Fruit fly (Drosophila melanogaster) whole organism, embryonic: Measurements from ENCODE around the gene fln.

ENCODE experiments used
- Abd-B ChIP-seq: fragments of 200-800 bp; sonication (Bioruptor generic); optimal IDR thresholded peaks from 2 replicates; lab custom pipeline; 2018; ENCODE audit warnings: missing biosample characterization, mild to moderate bottlenecking, missing genetic modification characterization, moderate library complexity
- BtbVII ChIP-seq: fragments of 200-800 bp; sonication (Bioruptor generic); optimal IDR thresholded peaks from 3 replicates; lab custom pipeline; 2017; ENCODE audit warnings: missing biosample characterization, mild to moderate bottlenecking, missing genetic modification characterization
- CG11723 ChIP-seq: fragments of 200-800 bp; sonication (Bioruptor generic); optimal IDR thresholded peaks from 2 replicates; lab custom pipeline; 2017; ENCODE audit warnings: missing biosample characterization, mild to moderate bottlenecking, missing genetic modification characterization
- CG12391 ChIP-seq: fragments of 200-800 bp; sonication (Bioruptor generic); optimal IDR thresholded peaks from 3 replicates; lab custom pipeline; 2018; ENCODE audit warnings: missing biosample characterization, mild to moderate bottlenecking, missing genetic modification characterization, moderate library complexity
- CG14965 ChIP-seq: fragments of 200-800 bp; sonication (Bioruptor generic); optimal IDR thresholded peaks from 2 replicates; lab custom pipeline; 2016; ENCODE audit warnings: missing biosample characterization, missing genetic modification characterization, borderline replicate concordance
- CG17186 ChIP-seq: fragments of 200-800 bp; sonication (Bioruptor generic); optimal IDR thresholded peaks from 3 replicates; lab custom pipeline; 2017; ENCODE audit warnings: missing biosample characterization, missing genetic modification reagents, missing genetic modification characterization
- CG17612 ChIP-seq: fragments of 200-800 bp; sonication (Bioruptor generic); IDR thresholded peaks from 2 replicates; pipeline ENCODE4 v1.3.6; 2022; ENCODE audit warnings: missing biosample characterization, missing genetic modification characterization
- CG17912 ChIP-seq: fragments of 200-800 bp; sonication (Bioruptor generic); optimal IDR thresholded peaks from 2 replicates; lab custom pipeline; 2018; ENCODE audit warnings: missing biosample characterization, mild to moderate bottlenecking, missing genetic modification characterization
- CG18476 ChIP-seq: fragments of 200-800 bp; sonication (Bioruptor generic); optimal IDR thresholded peaks from 2 replicates; lab custom pipeline; 2016; ENCODE audit warnings: missing biosample characterization, mild to moderate bottlenecking, missing genetic modification characterization
- CG2120 ChIP-seq: fragments of 200-800 bp; sonication (Bioruptor generic); optimal IDR thresholded peaks from 3 replicates; lab custom pipeline; 2016; ENCODE audit warnings: missing biosample characterization, missing genetic modification characterization
- CG2712 ChIP-seq: fragments of 200-800 bp; optimal IDR thresholded peaks from 3 replicates; lab custom pipeline; 2019; ENCODE audit warnings: missing biosample characterization, mild to moderate bottlenecking, missing genetic modification characterization, moderate library complexity
- CG33557 ChIP-seq: fragments of 200-800 bp; sonication (Bioruptor generic); optimal IDR thresholded peaks from 2 replicates; lab custom pipeline; 2019; ENCODE audit warnings: missing biosample characterization, mild to moderate bottlenecking, missing genetic modification characterization, moderate library complexity
- CG4282 ChIP-seq: fragments of 200-800 bp; sonication (Bioruptor generic); optimal IDR thresholded peaks from 2 replicates; lab custom pipeline; 2016; ENCODE audit warnings: missing biosample characterization, missing genetic modification characterization
- CG4360 ChIP-seq: fragments of 200-800 bp; sonication (Bioruptor generic); IDR thresholded peaks from 2 replicates; pipeline ENCODE4 v1.3.6; 2022; ENCODE audit warnings: missing biosample characterization, missing genetic modification characterization
- CG4404 ChIP-seq: fragments of 200-800 bp; sonication (Bioruptor generic); IDR thresholded peaks from 2 replicates; pipeline ENCODE4 v1.3.6; 2022; ENCODE audit warnings: missing biosample characterization, missing genetic modification characterization
- CG7357 ChIP-seq: fragments of 200-800 bp; sonication (Bioruptor generic); IDR thresholded peaks from 3 replicates; pipeline ENCODE4 v1.3.6; 2022; ENCODE audit warnings: missing biosample characterization, missing genetic modification characterization
- CG7839 ChIP-seq: fragments of 200-800 bp; sonication (Bioruptor generic); optimal IDR thresholded peaks from 3 replicates; lab custom pipeline; 2018; ENCODE audit warnings: missing biosample characterization, mild to moderate bottlenecking, missing genetic modification characterization, moderate library complexity
- CG7928 ChIP-seq: fragments of 200-800 bp; sonication (Bioruptor generic); optimal IDR thresholded peaks from 2 replicates; lab custom pipeline; 2017; ENCODE audit warnings: missing biosample characterization, mild to moderate bottlenecking, missing genetic modification characterization
- CG8359 ChIP-seq: fragments of 200-800 bp; sonication (Bioruptor generic); optimal IDR thresholded peaks from 2 replicates; lab custom pipeline; 2017; ENCODE audit warnings: missing biosample characterization, mild to moderate bottlenecking, missing genetic modification characterization, borderline replicate concordance
- CG9215 ChIP-seq: fragments of 200-800 bp; sonication (Bioruptor generic); IDR thresholded peaks from 2 replicates; pipeline ENCODE4 v1.3.6; 2022; ENCODE audit warnings: missing biosample characterization, missing genetic modification characterization
- CTCF ChIP-seq: fragments of 200-800 bp; sonication (Bioruptor generic); optimal IDR thresholded peaks from 2 replicates; lab custom pipeline; 2017; ENCODE audit warnings: missing biosample characterization, mild to moderate bottlenecking, missing genetic modification characterization, moderate library complexity
- CoRest ChIP-seq: fragments of 200-800 bp; sonication (Bioruptor generic); optimal IDR thresholded peaks from 3 replicates; lab custom pipeline; 2018; ENCODE audit warnings: missing biosample characterization, mild to moderate bottlenecking, missing genetic modification characterization, moderate library complexity
- Dip2 ChIP-seq: fragments of 200-800 bp; sonication (Bioruptor generic); IDR thresholded peaks from 2 replicates; pipeline ENCODE4 v1.3.6; 2022; ENCODE audit warnings: missing biosample characterization, missing genetic modification characterization
- Dip3 ChIP-seq: fragments of 200-800 bp; sonication (Bioruptor generic); optimal IDR thresholded peaks from 3 replicates; lab custom pipeline; 2016; ENCODE audit warnings: missing biosample characterization, missing genetic modification characterization
- Hr39 ChIP-seq: fragments of >200 bp; optimal IDR thresholded peaks from 2 replicates; lab custom pipeline; 2017
- Opbp ChIP-seq: fragments of 200-800 bp; sonication (Bioruptor generic); IDR thresholded peaks from 3 replicates; pipeline ENCODE4 v1.3.6; 2022; ENCODE audit warnings: missing biosample characterization, missing genetic modification characterization; ENCODE audit not compliant: partially characterized antibody
- Sin3A ChIP-seq: fragments of >200 bp; optimal IDR thresholded peaks from 2 replicates; lab custom pipeline; 2018
- Sry-δ ChIP-seq: fragments of 200-800 bp; sonication (Bioruptor generic); optimal IDR thresholded peaks from 2 replicates; lab custom pipeline; 2016; ENCODE audit warnings: missing biosample characterization, missing genetic modification characterization
- Ssrp ChIP-seq: fragments of 200-800 bp; sonication (Bioruptor generic); optimal IDR thresholded peaks from 2 replicates; lab custom pipeline; 2018; ENCODE audit warnings: missing biosample characterization, mild to moderate bottlenecking, missing genetic modification characterization, moderate library complexity
- Taf1 ChIP-seq: fragments of 200-800 bp; sonication (Bioruptor generic); IDR thresholded peaks from 2 replicates; pipeline ENCODE4 v1.3.6; 2022; ENCODE audit warnings: missing biosample characterization, missing genetic modification characterization
- abd-A ChIP-seq: fragments of 200-800 bp; sonication (Bioruptor generic); optimal IDR thresholded peaks from 3 replicates; lab custom pipeline; 2019; ENCODE audit warnings: missing biosample characterization, mild to moderate bottlenecking, missing genetic modification characterization, moderate library complexity
- ac ChIP-seq: fragments of 200-800 bp; sonication (Bioruptor generic); optimal IDR thresholded peaks from 3 replicates; lab custom pipeline; 2017; ENCODE audit warnings: missing biosample characterization, mild to moderate bottlenecking, missing genetic modification characterization
- ash1 ChIP-seq: fragments of 200-800 bp; sonication (Bioruptor generic); optimal IDR thresholded peaks from 2 replicates; lab custom pipeline; 2018; ENCODE audit warnings: missing biosample characterization, mild to moderate bottlenecking, missing genetic modification characterization
- bcd ChIP-seq: fragments of 200-800 bp; sonication (Bioruptor generic); optimal IDR thresholded peaks from 2 replicates; lab custom pipeline; 2017; ENCODE audit warnings: missing biosample characterization, mild to moderate bottlenecking, missing genetic modification characterization
- btn ChIP-seq: fragments of 200-800 bp; sonication (Bioruptor generic); optimal IDR thresholded peaks from 2 replicates; lab custom pipeline; 2016; ENCODE audit warnings: missing biosample characterization, missing genetic modification characterization
- ci ChIP-seq: fragments of 200-800 bp; sonication (Bioruptor generic); IDR thresholded peaks from 3 replicates; pipeline ENCODE4 v1.3.6; 2022; ENCODE audit warnings: missing biosample characterization, missing genetic modification characterization
- cwo ChIP-seq: fragments of 200-800 bp; sonication (Bioruptor generic); optimal IDR thresholded peaks from 3 replicates; lab custom pipeline; 2017; ENCODE audit warnings: missing biosample characterization, missing genetic modification characterization, mild to moderate bottlenecking, moderate library complexity, missing genetic modification reagents
- danr ChIP-seq: fragments of 200-800 bp; sonication (Bioruptor generic); IDR thresholded peaks from 2 replicates; pipeline ENCODE4 v1.3.6; 2022; ENCODE audit warnings: missing biosample characterization, missing genetic modification characterization
- dysf ChIP-seq: fragments of 200-800 bp; sonication (Bioruptor generic); IDR thresholded peaks from 3 replicates; pipeline ENCODE4 v1.3.6; 2022; ENCODE audit warnings: missing biosample characterization, missing genetic modification characterization
- lab ChIP-seq: fragments of 200-800 bp; sonication (Bioruptor generic); optimal IDR thresholded peaks from 3 replicates; lab custom pipeline; 2017; ENCODE audit warnings: missing biosample characterization, missing genetic modification characterization, mild to moderate bottlenecking, moderate library complexity, missing genetic modification reagents
- lov ChIP-seq, 2 experiments: fragments of 200-800 bp in 1 of 2; fragments of >200 bp in 1 of 2; sonication (Bioruptor generic) in 1 of 2; IDR thresholded peaks in 1 of 2; optimal IDR thresholded peaks in 1 of 2; 2 replicates in 1 of 2; 3 replicates in 1 of 2; pipeline versions ENCODE4 v1.3.6 to Lab custom; 2017 to 2022; ENCODE audit warnings: missing biosample characterization in 1 of 2, missing genetic modification characterization in 1 of 2
- nau ChIP-seq: fragments of 200-800 bp; sonication (Bioruptor generic); optimal IDR thresholded peaks from 3 replicates; lab custom pipeline; 2017; ENCODE audit warnings: missing biosample characterization, mild to moderate bottlenecking, missing genetic modification characterization, missing genetic modification reagents
- odd ChIP-seq: fragments of 200-800 bp; sonication (Bioruptor generic); optimal IDR thresholded peaks from 2 replicates; lab custom pipeline; 2017; ENCODE audit warnings: missing biosample characterization, mild to moderate bottlenecking, missing genetic modification characterization
- pb ChIP-seq: fragments of 200-800 bp; sonication (Bioruptor generic); optimal IDR thresholded peaks from 3 replicates; lab custom pipeline; 2016; ENCODE audit warnings: missing biosample characterization, missing genetic modification characterization
- pita ChIP-seq: fragments of 200-800 bp; sonication (Bioruptor generic); optimal IDR thresholded peaks from 2 replicates; lab custom pipeline; 2017; ENCODE audit warnings: missing biosample characterization, mild to moderate bottlenecking, missing genetic modification characterization
- pros ChIP-seq: fragments of 200-800 bp; sonication (Bioruptor generic); optimal IDR thresholded peaks from 3 replicates; lab custom pipeline; 2019; ENCODE audit warnings: missing biosample characterization, mild to moderate bottlenecking, missing genetic modification characterization, moderate library complexity
- psq ChIP-seq: fragments of 200-800 bp; sonication (Bioruptor generic); optimal IDR thresholded peaks from 2 replicates; lab custom pipeline; 2017; ENCODE audit warnings: missing biosample characterization, missing genetic modification characterization
- sc ChIP-seq, 3 experiments: fragments of >200 bp in 2 of 3; fragments of 200-800 bp in 1 of 3; sonication (Bioruptor generic) in 1 of 3; optimal IDR thresholded peaks; 2 replicates in 2 of 3; 3 replicates in 1 of 3; lab custom pipeline; 2017; ENCODE audit warnings: mild to moderate bottlenecking in 1 of 3, missing biosample characterization in 1 of 3, missing genetic modification characterization in 1 of 3, missing genetic modification reagents in 1 of 3
- shn ChIP-seq: fragments of 200-800 bp; sonication (Bioruptor generic); optimal IDR thresholded peaks from 3 replicates; lab custom pipeline; 2016; ENCODE audit warnings: missing biosample characterization, missing genetic modification characterization
- slbo ChIP-seq: fragments of 200-800 bp; sonication (Bioruptor generic); IDR thresholded peaks from 2 replicates; pipeline ENCODE4 v1.3.6; 2022; ENCODE audit warnings: missing biosample characterization, missing genetic modification characterization
- ssp ChIP-seq: fragments of 200-800 bp; sonication (Bioruptor generic); IDR thresholded peaks from 2 replicates; pipeline ENCODE4 v1.3.6; 2022; ENCODE audit warnings: missing biosample characterization, missing genetic modification characterization
- vvl ChIP-seq: fragments of 200-800 bp; sonication (Bioruptor generic); IDR thresholded peaks from 2 replicates; pipeline ENCODE4 v1.3.6; 2022; ENCODE audit warnings: missing biosample characterization, missing genetic modification characterization

Gene fln

dm6 chr3L:19945469-19945868 lies 45.6 kb downstream of the fln start (continued):
- TF ChIP-seq bcd (peak; percentile 1), CG17912 (no peak), Taf1 (GFP tag; lab: Robert Waterston, UW) (no peak), cwo (GFP tag; lab: Kevin White, UChicago) (peak; percentile 8), CG8359 (GFP tag; lab: Kevin White, UChicago) (no peak), CG2120 (peak; percentile 22), Sry-δ (GFP tag; lab: Kevin White, UChicago) (no peak), danr (no peak), pb (GFP tag; lab: Kevin White, UChicago) (no peak), nau (GFP tag; lab: Kevin White, UChicago) (no peak), CG4282 (GFP tag; lab: Kevin White, UChicago) (no peak), Abd-B (peak; percentile 3), CG7839 (tag; lab: Kevin White, UChicago) (peak; percentile 40), CG2712 (tag; lab: Kevin White, UChicago) (no peak), slbo (GFP tag; lab: Robert Waterston, UW) (no peak), CG4360 (GFP tag; lab: Robert Waterston, UW) (no peak), Opbp (GFP tag; lab: Robert Waterston, UW) (no peak), abd-A (no peak), CG4404 (GFP tag; lab: Robert Waterston, UW) (no peak), sc (optimal IDR thresholded peaks at IDR 0.05; lab: Kevin White, UChicago) (no peak), sc (GFP tag; optimal IDR thresholded peaks at IDR 0.05; lab: Kevin White, UChicago) (no peak), pita (GFP tag; lab: Kevin White, UChicago) (no peak), vvl (GFP tag; lab: Robert Waterston, UW) (no peak), Ssrp (tag; lab: Kevin White, UChicago) (no peak), CG12391 (no peak), pros (GFP tag; lab: Kevin White, UChicago) (no peak), CG33557 (no peak), CG11723 (GFP tag; lab: Kevin White, UChicago) (no peak), ssp (GFP tag; lab: Robert Waterston, UW) (no peak), CTCF (GFP tag; lab: Kevin White, UChicago) (no peak), ac (GFP tag; lab: Kevin White, UChicago) (no peak), CG7928 (GFP tag; lab: Kevin White, UChicago) (no peak), Sin3A (lab: Kevin White, UChicago) (no peak), ash1 (GFP tag; lab: Kevin White, UChicago) (no peak), Dip3 (GFP tag; lab: Kevin White, UChicago) (no peak), CG18476 (peak; percentile 1), lov (optimal IDR thresholded peaks at IDR 0.05; lab: Kevin White, UChicago) (no peak), lov (GFP tag; IDR thresholded peaks at IDR 0.05; lab: Robert Waterston, UW) (no peak), BtbVII (GFP tag; lab: Kevin White, UChicago) (no peak), psq (GFP tag; lab: Kevin White, UChicago) (no peak), CG17186 (GFP tag; lab: Kevin White, UChicago) (no peak), CG14965 (GFP tag; lab: Kevin White, UChicago) (no peak), CoRest (no peak), btn (GFP tag; lab: Kevin White, UChicago) (no peak), Dip2 (GFP tag; lab: Robert Waterston, UW) (no peak), Hr39 (no peak), CG9215 (GFP tag; lab: Robert Waterston, UW) (no peak), dysf (GFP tag; lab: Robert Waterston, UW) (no peak), CG17612 (GFP tag; lab: Robert Waterston, UW) (no peak), CG7357 (GFP tag; lab: Robert Waterston, UW) (no peak), shn (no peak), ci (GFP tag; lab: Robert Waterston, UW) (no peak), odd (no peak), lab (GFP tag; lab: Kevin White, UChicago) (peak; percentile 36)
